Worm (Caenorhabditis elegans) whole organism, L3 larva: Measurements from ENCODE around the gene F47F2.1.

Experiments
- ama-1 ChIP-seq: fragments of 150-350 bp; optimal IDR thresholded peaks from 2 replicates; lab custom pipeline; 2018
- egl-27 ChIP-seq: sonication (generic microtip); optimal IDR thresholded peaks from 4 replicates; lab custom pipeline; 2017; ENCODE audit warnings: missing biosample characterization, missing genetic modification reagents, missing genetic modification characterization
- fkh-10 ChIP-seq: sonication (generic microtip); optimal IDR thresholded peaks from 2 replicates; lab custom pipeline; 2017; ENCODE audit warnings: missing biosample characterization, missing genetic modification reagents, missing genetic modification characterization
- fos-1 ChIP-seq: fragments of 150-350 bp; optimal IDR thresholded peaks from 2 replicates; lab custom pipeline; 2014; ENCODE audit warnings: missing biosample characterization, missing genetic modification characterization
- nfya-1 ChIP-seq: sonication (generic microtip); optimal IDR thresholded peaks from 2 replicates; lab custom pipeline; 2017; ENCODE audit warnings: missing genetic modification characterization, mild to moderate bottlenecking, missing compliant biosample characterization, antibody characterized with exemption, moderate library complexity; ENCODE audit not compliant: insufficient read depth
- nhr-25 ChIP-seq: sonication (generic microtip); optimal IDR thresholded peaks from 2 replicates; lab custom pipeline; 2017; ENCODE audit warnings: missing biosample characterization, missing genetic modification characterization
- nhr-67 ChIP-seq: fragments of 150-350 bp; optimal IDR thresholded peaks from 2 replicates; lab custom pipeline; 2014; ENCODE audit warnings: missing biosample characterization, missing genetic modification characterization
- nhr-76 ChIP-seq: fragments of 150-350 bp; sonication (generic microtip); optimal IDR thresholded peaks from 5 replicates; lab custom pipeline; 2014; ENCODE audit warnings: missing biosample characterization, missing genetic modification characterization
- pha-4 ChIP-seq: fragments of 150-350 bp; optimal IDR thresholded peaks from 2 replicates; lab custom pipeline; 2014; ENCODE audit warnings: missing biosample characterization, missing genetic modification reagents, missing genetic modification characterization
- pqm-1 ChIP-seq: fragments of 150-350 bp; optimal IDR thresholded peaks from 2 replicates; lab custom pipeline; 2017; ENCODE audit warnings: missing biosample characterization, missing genetic modification characterization, inconsistent platforms
- unc-62 ChIP-seq: fragments of 150-350 bp; sonication (generic microtip); optimal IDR thresholded peaks from 4 replicates; lab custom pipeline; 2014; ENCODE audit warnings: missing biosample characterization, missing genetic modification reagents, missing genetic modification characterization

- TF ChIP-seq ama-1 (peak; percentile 41), pqm-1 (no peak), fos-1 (tag; lab: Kevin White, UChicago) (no peak), pha-4 (tag; lab: Kevin White, UChicago) (no peak), unc-62 (no peak), nfya-1 (tag; lab: Kevin White, UChicago) (no peak), fkh-10 (GFP tag; lab: Kevin White, UChicago) (no peak), nhr-25 (tag; lab: Kevin White, UChicago) (peak; percentile 63), nhr-67 (no peak), egl-27 (no peak), nhr-76 (no peak)
These were observed 39.7 kb upstream of the F47F2.1 start for ce11 chrX:3838670-3839069.
